Fruit fly (Drosophila melanogaster) whole organism, pupa: ENCODE data around the gene CG31999.

Experiments used
- CG14655 ChIP-seq: fragments of 200-800 bp; sonication (Bioruptor generic); optimal IDR thresholded peaks from 3 replicates; lab custom pipeline; 2017; ENCODE audit warnings: mild to moderate bottlenecking, missing biosample characterization, missing genetic modification reagents, missing genetic modification characterization
- CG15710 ChIP-seq: fragments of 200-800 bp; sonication (Bioruptor generic); optimal IDR thresholded peaks from 2 replicates; lab custom pipeline; 2018; ENCODE audit warnings: missing biosample characterization, mild to moderate bottlenecking, missing genetic modification characterization, moderate library complexity
- CG17806 ChIP-seq: fragments of 200-800 bp; sonication (Bioruptor generic); optimal IDR thresholded peaks from 2 replicates; lab custom pipeline; 2018; ENCODE audit warnings: missing biosample characterization, mild to moderate bottlenecking, missing genetic modification characterization, moderate library complexity
- CG34367 ChIP-seq: fragments of 200-800 bp; sonication (Bioruptor generic); optimal IDR thresholded peaks from 2 replicates; lab custom pipeline; 2018; ENCODE audit warnings: missing biosample characterization, mild to moderate bottlenecking, missing genetic modification characterization
- CG8159 ChIP-seq: fragments of 200-800 bp; sonication (Bioruptor generic); optimal IDR thresholded peaks from 3 replicates; lab custom pipeline; 2018; ENCODE audit warnings: missing biosample characterization, mild to moderate bottlenecking, missing genetic modification characterization, moderate library complexity
- CG8301 ChIP-seq: fragments of 200-800 bp; sonication (Bioruptor generic); optimal IDR thresholded peaks from 2 replicates; lab custom pipeline; 2018; ENCODE audit warnings: missing biosample characterization, mild to moderate bottlenecking, missing genetic modification characterization
- CG9948 ChIP-seq: fragments of 200-800 bp; sonication (Bioruptor generic); optimal IDR thresholded peaks from 2 replicates; lab custom pipeline; 2018; ENCODE audit warnings: missing biosample characterization, mild to moderate bottlenecking, missing genetic modification characterization, moderate library complexity
- EcR ChIP-seq: fragments of 200-800 bp; sonication (Bioruptor generic); optimal IDR thresholded peaks from 3 replicates; lab custom pipeline; 2019; ENCODE audit warnings: missing biosample characterization, missing genetic modification characterization, mild to moderate bottlenecking, moderate library complexity, missing genetic modification reagents
- Ets98B ChIP-seq: fragments of 200-800 bp; sonication (Bioruptor generic); IDR thresholded peaks from 2 replicates; pipeline ENCODE4 v1.3.6; 2022; ENCODE audit warnings: missing biosample characterization, missing genetic modification characterization
- Snoo ChIP-seq: fragments of 200-800 bp; sonication (Bioruptor generic); optimal IDR thresholded peaks from 3 replicates; lab custom pipeline; 2017; ENCODE audit warnings: missing biosample characterization, mild to moderate bottlenecking, missing genetic modification characterization, inconsistent platforms
- fd96Ca ChIP-seq: fragments of 200-800 bp; sonication (Bioruptor generic); IDR thresholded peaks from 3 replicates; pipeline ENCODE4 v1.3.6; 2022; ENCODE audit warnings: missing biosample characterization, missing genetic modification characterization
- rn ChIP-seq: fragments of 200-800 bp; sonication (Bioruptor generic); IDR thresholded peaks from 2 replicates; pipeline ENCODE4 v1.3.6; 2022; ENCODE audit warnings: missing biosample characterization, missing genetic modification characterization

DNA sequence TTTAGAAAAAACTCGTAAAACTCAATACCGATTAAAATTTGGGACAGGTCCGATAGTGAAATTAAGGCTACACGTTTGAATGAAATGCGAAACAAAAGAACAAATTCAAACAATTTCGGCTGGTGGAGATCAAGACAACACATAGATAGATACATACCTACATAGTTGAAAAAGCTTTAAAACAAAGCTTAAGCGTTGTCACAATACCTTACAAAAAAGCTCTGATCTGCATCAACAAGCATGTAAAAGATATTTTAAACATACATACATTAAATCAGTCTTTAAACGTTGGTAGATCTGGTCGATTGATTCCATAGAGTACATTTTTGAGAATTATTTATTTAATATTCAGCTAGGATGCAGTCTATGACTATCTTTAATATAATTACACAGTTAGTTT, at the start of gene CG31999, which contains the start of gene yellow-h:
- TF ChIP-seq EcR (GFP tag; lab: Kevin White, UChicago) (no peak), CG8301 (tag; lab: Kevin White, UChicago) (no peak), CG8159 (tag; lab: Kevin White, UChicago) (no peak), CG17806 (tag; lab: Kevin White, UChicago) (no peak), CG34367 (tag; lab: Kevin White, UChicago) (no peak), CG9948 (tag; lab: Kevin White, UChicago) (no peak), fd96Ca (GFP tag; lab: Robert Waterston, UW) (no peak), rn (no peak), Ets98B (no peak), CG15710 (tag; lab: Kevin White, UChicago) (no peak), Snoo (tag; lab: Kevin White, UChicago) (no peak), CG14655 (GFP tag; lab: Kevin White, UChicago) (no peak)
